Worm (Caenorhabditis elegans): Measurements from ENCODE around the gene F19H6.5.

- TF ChIP-seq tra-4 (tag; optimal IDR thresholded peaks at IDR 0.05) (no peak), F13C5.2 (tag; optimal IDR thresholded peaks at IDR 0.05) (no peak), ama-1 (optimal IDR thresholded peaks at IDR 0.05) (no peak), B0310.2 (tag; optimal IDR thresholded peaks at IDR 0.05) (no peak), aly-1 (tag; optimal IDR thresholded peaks at IDR 0.05) (no peak)
Measured at ce11 chrX:12356581-12356980, 8.1 kb downstream of the F19H6.5 start, which contains the start of gene nspc-12.
